Worm (Caenorhabditis elegans): ENCODE measurements around the gene F26G1.15.

Gene F26G1.15

ce11 chrII:4759835-4760234 lies 30.3 kb upstream of the F26G1.15 start:
- TF ChIP-seq C34F6.9 (tag; optimal IDR thresholded peaks at IDR 0.05), result no peak
- peak; percentile 54 for TF ChIP-seq ceh-16 (tag; optimal IDR thresholded peaks at IDR 0.05)
- peak; percentile 15 for TF ChIP-seq crh-2 (tag; optimal IDR thresholded peaks at IDR 0.05)
- TF ChIP-seq nhr-25 (tag; optimal IDR thresholded peaks at IDR 0.05), result peak; percentile 79
- no peak for TF ChIP-seq unc-55 (GFP tag; optimal IDR thresholded peaks at IDR 0.05)
- no peak for TF ChIP-seq nhr-237 (tag; optimal IDR thresholded peaks at IDR 0.05)

- TF ChIP-seq nhr-25 (tag; optimal IDR thresholded peaks at IDR 0.05) (peak; percentile 13), snpc-4 (tag; optimal IDR thresholded peaks at IDR 0.05) (no peak), sma-3 (GFP tag; optimal IDR thresholded peaks at IDR 0.05) (peak; percentile 3)
These were observed 29.1 kb upstream of the F26G1.15 start for ce11 chrII:4761020-4761419.

ce11 chrII:4762574-4763285 lies 27.4 kb upstream of the F26G1.15 start, which contains the start of gene F26G1.2:
F26G1.2 (plus strand) TSS chrII:4763081.
- no peak for TF ChIP-seq elt-1 (tag; optimal IDR thresholded peaks at IDR 0.05)
- no peak for TF ChIP-seq blmp-1 (tag; optimal IDR thresholded peaks at IDR 0.05; ENCODE audit: insufficient read depth)
- TF ChIP-seq snpc-4 (tag; optimal IDR thresholded peaks at IDR 0.05), result no peak
- TF ChIP-seq C34F6.9 (tag; optimal IDR thresholded peaks at IDR 0.05), result no peak
- TF ChIP-seq R02D3.7 (tag; optimal IDR thresholded peaks at IDR 0.05), result no peak
- no peak for TF ChIP-seq unc-55 (GFP tag; optimal IDR thresholded peaks at IDR 0.05)
- no peak for TF ChIP-seq skn-1 (tag; optimal IDR thresholded peaks at IDR 0.05)
- TF ChIP-seq crh-2 (tag; optimal IDR thresholded peaks at IDR 0.05), result peak; percentile 41
- TF ChIP-seq mab-5 (tag; optimal IDR thresholded peaks at IDR 0.05), result no peak
- peak; percentile 33 for TF ChIP-seq sma-3 (GFP tag; optimal IDR thresholded peaks at IDR 0.05)
- TF ChIP-seq peb-1 (tag; optimal IDR thresholded peaks at IDR 0.05), result no peak
- no peak for TF ChIP-seq gmeb-1 (tag; optimal IDR thresholded peaks at IDR 0.05)
- TF ChIP-seq sma-9 (GFP tag; optimal IDR thresholded peaks at IDR 0.05), result peak; percentile 26
- no peak for TF ChIP-seq sma-9 (tag; optimal IDR thresholded peaks at IDR 0.05)
- no peak for TF ChIP-seq nhr-23 (tag; optimal IDR thresholded peaks at IDR 0.05)
- TF ChIP-seq Y55F3AM.14 (GFP tag; optimal IDR thresholded peaks at IDR 0.05), result no peak
- no peak for TF ChIP-seq lin-13 (GFP tag; optimal IDR thresholded peaks at IDR 0.05)

- TF ChIP-seq elt-1 (tag; optimal IDR thresholded peaks at IDR 0.05), result no peak
- TF ChIP-seq lin-39 (tag; optimal IDR thresholded peaks at IDR 0.05), result no peak
- no peak for TF ChIP-seq nhr-25 (tag; optimal IDR thresholded peaks at IDR 0.05)
- TF ChIP-seq fos-1 (tag; optimal IDR thresholded peaks at IDR 0.05), result no peak
- no peak for TF ChIP-seq ZK546.5 (tag; optimal IDR thresholded peaks at IDR 0.05)
- TF ChIP-seq R02D3.7 (tag; optimal IDR thresholded peaks at IDR 0.05), result no peak
- no peak for TF ChIP-seq nhr-129 (tag; optimal IDR thresholded peaks at IDR 0.05)
- no peak for TF ChIP-seq zag-1 (tag; optimal IDR thresholded peaks at IDR 0.05)
- TF ChIP-seq sma-9 (GFP tag; optimal IDR thresholded peaks at IDR 0.05), result no peak
- TF ChIP-seq sma-9 (tag; optimal IDR thresholded peaks at IDR 0.05), result no peak
- no peak for TF ChIP-seq nhr-21 (tag; optimal IDR thresholded peaks at IDR 0.05)
- TF ChIP-seq sma-3 (GFP tag; optimal IDR thresholded peaks at IDR 0.05), result no peak
- no peak for TF ChIP-seq dmd-4 (tag; optimal IDR thresholded peaks at IDR 0.05)
- TF ChIP-seq lin-13 (GFP tag; optimal IDR thresholded peaks at IDR 0.05), result no peak
- no peak for TF ChIP-seq ceh-82 (tag; optimal IDR thresholded peaks at IDR 0.05)
- no peak for TF ChIP-seq nhr-11 (tag; optimal IDR thresholded peaks at IDR 0.05)
These were observed 23.8 kb upstream of the F26G1.15 start, which contains the start of gene ttm-2 for ce11 chrII:4766284-4766683. ttm-2 (minus strand) TSS chrII:4766384.

ce11 chrII:4767612-4768011 lies 22.5 kb upstream of the F26G1.15 start:
- TF ChIP-seq blmp-1 (tag; optimal IDR thresholded peaks at IDR 0.05; ENCODE audit: insufficient read depth) (no peak), nhr-25 (tag; optimal IDR thresholded peaks at IDR 0.05) (peak; percentile 33), mdl-1 (tag; optimal IDR thresholded peaks at IDR 0.05) (no peak), C34F6.9 (tag; optimal IDR thresholded peaks at IDR 0.05) (no peak), ceh-16 (tag; optimal IDR thresholded peaks at IDR 0.05) (peak; percentile 71), nhr-12 (tag; optimal IDR thresholded peaks at IDR 0.05) (no peak), F13H6.1 (tag; optimal IDR thresholded peaks at IDR 0.05) (no peak), ztf-4 (tag; optimal IDR thresholded peaks at IDR 0.05) (no peak), sma-9 (GFP tag; optimal IDR thresholded peaks at IDR 0.05) (peak; percentile 26), sma-9 (tag; optimal IDR thresholded peaks at IDR 0.05) (no peak), elt-3 (tag; optimal IDR thresholded peaks at IDR 0.05) (no peak), lin-11 (tag; optimal IDR thresholded peaks at IDR 0.05) (no peak), ama-1 (optimal IDR thresholded peaks at IDR 0.05) (no peak), nhr-10 (tag; optimal IDR thresholded peaks at IDR 0.05) (no peak), egl-27 (tag; optimal IDR thresholded peaks at IDR 0.05) (no peak), unc-55 (GFP tag; optimal IDR thresholded peaks at IDR 0.05) (no peak), nhr-21 (tag; optimal IDR thresholded peaks at IDR 0.05) (no peak), gmeb-1 (tag; optimal IDR thresholded peaks at IDR 0.05) (no peak), snpc-4 (tag; optimal IDR thresholded peaks at IDR 0.05) (no peak), alr-1 (tag; optimal IDR thresholded peaks at IDR 0.05) (no peak)

Measured in whole organism, L2 larva.